Worm (Caenorhabditis elegans) whole organism, L2 larva: ENCODE results near the gene F32G8.3.

Experiments used
- C34F6.9 ChIP-seq: fragments of 150-350 bp; optimal IDR thresholded peaks from 2 replicates; lab custom pipeline; 2014; ENCODE audit warnings: missing biosample characterization, missing genetic modification characterization
- F13H6.1 ChIP-seq: sonication (generic microtip); optimal IDR thresholded peaks from 2 replicates; lab custom pipeline; 2016; ENCODE audit warnings: missing genetic modification characterization, missing compliant biosample characterization
- Y55F3AM.14 ChIP-seq: fragments of 200-800 bp; sonication (Bioruptor generic); optimal IDR thresholded peaks from 2 replicates; lab custom pipeline; 2018; ENCODE audit warnings: mild to moderate bottlenecking, missing genetic modification characterization, missing compliant biosample characterization
- alr-1 ChIP-seq: fragments of 150-350 bp; optimal IDR thresholded peaks from 2 replicates; lab custom pipeline; 2014; ENCODE audit warnings: missing biosample characterization, missing genetic modification characterization
- aly-2 ChIP-seq: fragments of 150-350 bp; optimal IDR thresholded peaks from 2 replicates; lab custom pipeline; 2014; ENCODE audit warnings: missing biosample characterization, missing genetic modification characterization
- ama-1 ChIP-seq: fragments of 150-350 bp; optimal IDR thresholded peaks from 2 replicates; lab custom pipeline; 2018; ENCODE audit warnings: inconsistent platforms
- blmp-1 ChIP-seq: sonication (generic microtip); optimal IDR thresholded peaks from 2 replicates; lab custom pipeline; 2017; ENCODE audit warnings: missing genetic modification characterization, mild to moderate bottlenecking, missing compliant biosample characterization, antibody characterized with exemption, moderate library complexity; ENCODE audit not compliant: insufficient read depth
- ceh-82 ChIP-seq: fragments of 150-350 bp; optimal IDR thresholded peaks from 2 replicates; lab custom pipeline; 2014; ENCODE audit warnings: missing biosample characterization, missing genetic modification characterization
- crh-2 ChIP-seq: sonication (generic microtip); optimal IDR thresholded peaks from 2 replicates; lab custom pipeline; 2017; ENCODE audit warnings: missing biosample characterization, missing genetic modification characterization
- egl-27 ChIP-seq: sonication (generic microtip); optimal IDR thresholded peaks from 3 replicates; lab custom pipeline; 2017; ENCODE audit warnings: missing biosample characterization, missing genetic modification reagents, missing genetic modification characterization
- elt-1 ChIP-seq: fragments of 150-350 bp; optimal IDR thresholded peaks from 2 replicates; lab custom pipeline; 2014; ENCODE audit warnings: missing biosample characterization, missing genetic modification characterization
- elt-3 ChIP-seq: sonication (generic microtip); optimal IDR thresholded peaks from 2 replicates; lab custom pipeline; 2017; ENCODE audit warnings: missing biosample characterization, missing genetic modification characterization
- fos-1 ChIP-seq: fragments of 150-350 bp; optimal IDR thresholded peaks from 2 replicates; lab custom pipeline; 2014; ENCODE audit warnings: missing biosample characterization, missing genetic modification characterization
- gmeb-1 ChIP-seq: fragments of 150-350 bp; optimal IDR thresholded peaks from 2 replicates; lab custom pipeline; 2014; ENCODE audit warnings: missing biosample characterization, missing genetic modification characterization
- lin-11 ChIP-seq: fragments of 150-350 bp; sonication (generic microtip); optimal IDR thresholded peaks from 2 replicates; lab custom pipeline; 2014; ENCODE audit warnings: missing biosample characterization, missing genetic modification characterization, inconsistent platforms, mixed read lengths
- lsy-2 ChIP-seq, 2 experiments: fragments of 150-350 bp in 1 of 2; sonication (generic microtip) in 1 of 2; optimal IDR thresholded peaks; 2 replicates each; lab custom pipeline; 2014 to 2017; ENCODE audit warnings: missing biosample characterization in 2 of 2, missing genetic modification characterization in 2 of 2
- mab-5 ChIP-seq: fragments of 150-350 bp; optimal IDR thresholded peaks from 2 replicates; lab custom pipeline; 2014; ENCODE audit warnings: missing biosample characterization, missing genetic modification characterization
- mdl-1 ChIP-seq, 2 experiments: fragments of 150-350 bp in 1 of 2; sonication (generic microtip) in 1 of 2; optimal IDR thresholded peaks; 2 replicates each; lab custom pipeline; 2017; ENCODE audit warnings: missing biosample characterization in 2 of 2, missing genetic modification characterization in 2 of 2
- nhr-10 ChIP-seq: sonication (generic microtip); optimal IDR thresholded peaks from 2 replicates; lab custom pipeline; 2017; ENCODE audit warnings: missing biosample characterization, missing genetic modification characterization
- nhr-11 ChIP-seq: fragments of 150-350 bp; optimal IDR thresholded peaks from 2 replicates; lab custom pipeline; 2014; ENCODE audit warnings: missing biosample characterization, missing genetic modification characterization
- nhr-12 ChIP-seq: fragments of 150-350 bp; optimal IDR thresholded peaks from 2 replicates; lab custom pipeline; 2014; ENCODE audit warnings: missing biosample characterization, missing genetic modification characterization
- nhr-129 ChIP-seq: fragments of 150-350 bp; optimal IDR thresholded peaks from 2 replicates; lab custom pipeline; 2014; ENCODE audit warnings: missing biosample characterization, missing genetic modification characterization
- nhr-21 ChIP-seq: fragments of 150-350 bp; optimal IDR thresholded peaks from 2 replicates; lab custom pipeline; 2014; ENCODE audit warnings: missing biosample characterization, missing genetic modification characterization
- nhr-237 ChIP-seq: fragments of 150-350 bp; optimal IDR thresholded peaks from 2 replicates; lab custom pipeline; 2014; ENCODE audit warnings: missing biosample characterization, missing genetic modification characterization
- nhr-6 ChIP-seq: fragments of 150-350 bp; optimal IDR thresholded peaks from 2 replicates; lab custom pipeline; 2014; ENCODE audit warnings: missing biosample characterization, missing genetic modification characterization
- nhr-77 ChIP-seq: fragments of 150-350 bp; optimal IDR thresholded peaks from 2 replicates; lab custom pipeline; 2014; ENCODE audit warnings: missing biosample characterization, missing genetic modification characterization
- peb-1 ChIP-seq: fragments of 150-350 bp; optimal IDR thresholded peaks from 2 replicates; lab custom pipeline; 2014; ENCODE audit warnings: missing biosample characterization, missing genetic modification characterization
- sem-4 ChIP-seq: fragments of 150-350 bp; optimal IDR thresholded peaks from 2 replicates; lab custom pipeline; 2014; ENCODE audit warnings: missing biosample characterization, missing genetic modification reagents, missing genetic modification characterization
- sma-3 ChIP-seq: sonication (generic microtip); optimal IDR thresholded peaks from 2 replicates; lab custom pipeline; 2016; ENCODE audit warnings: missing genetic modification reagents, missing genetic modification characterization, missing compliant biosample characterization
- sma-9 ChIP-seq, 2 experiments: fragments of 150-350 bp in 1 of 2; sonication (generic microtip) in 1 of 2; optimal IDR thresholded peaks; 2 replicates each; lab custom pipeline; 2014 to 2016; ENCODE audit warnings: missing genetic modification characterization in 2 of 2, mild to moderate bottlenecking in 1 of 2, missing biosample characterization in 1 of 2, missing compliant biosample characterization in 1 of 2, missing genetic modification reagents in 1 of 2, moderate library complexity in 1 of 2
- snpc-4 ChIP-seq: fragments of 150-350 bp; optimal IDR thresholded peaks from 2 replicates; lab custom pipeline; 2014; ENCODE audit warnings: missing biosample characterization, missing genetic modification characterization
- unc-39 ChIP-seq: fragments of 150-350 bp; optimal IDR thresholded peaks from 2 replicates; lab custom pipeline; 2014; ENCODE audit warnings: missing biosample characterization, missing genetic modification characterization
- unc-55 ChIP-seq: fragments of 150-350 bp; sonication (generic microtip); optimal IDR thresholded peaks from 3 replicates; lab custom pipeline; 2014; ENCODE audit warnings: missing biosample characterization, missing genetic modification reagents, missing genetic modification characterization
- zag-1 ChIP-seq: fragments of 150-350 bp; optimal IDR thresholded peaks from 2 replicates; lab custom pipeline; 2014; ENCODE audit warnings: missing biosample characterization, missing genetic modification characterization
- ztf-11 ChIP-seq: sonication (generic microtip); optimal IDR thresholded peaks from 2 replicates; lab custom pipeline; 2017; ENCODE audit warnings: missing biosample characterization, missing genetic modification characterization
- ztf-4 ChIP-seq: fragments of 150-350 bp; optimal IDR thresholded peaks from 2 replicates; lab custom pipeline; 2014; ENCODE audit warnings: missing biosample characterization, missing genetic modification characterization

Gene F32G8.3

ce11 chrV:10535325-10535724 is 19.8 kb downstream of the F32G8.3 start (continued):
- TF ChIP-seq mab-5 (tag; lab: Kevin White, UChicago) (no peak), unc-39 (tag; lab: Kevin White, UChicago) (no peak), ztf-4 (tag; lab: Kevin White, UChicago) (peak; percentile 30), egl-27 (tag; lab: Kevin White, UChicago) (no peak), snpc-4 (tag; lab: Kevin White, UChicago) (no peak), ztf-11 (tag; lab: Kevin White, UChicago) (no peak), nhr-10 (tag; lab: Kevin White, UChicago) (no peak), fos-1 (peak; percentile 53), elt-3 (tag; lab: Kevin White, UChicago) (no peak)

- TF ChIP-seq gmeb-1 (tag; lab: Kevin White, UChicago) (no peak), aly-2 (no peak), peb-1 (tag; lab: Kevin White, UChicago) (no peak), nhr-12 (tag; lab: Kevin White, UChicago) (no peak), mdl-1 (tag; optimal IDR thresholded peaks at IDR 0.05; lab: Kevin White, UChicago) (no peak), blmp-1 (tag; lab: Kevin White, UChicago) (no peak), alr-1 (tag; lab: Kevin White, UChicago) (no peak), lin-11 (tag; lab: Kevin White, UChicago) (no peak), nhr-237 (no peak), unc-39 (tag; lab: Kevin White, UChicago) (no peak)
Measured at ce11 chrV:10532725-10533124, 22.4 kb downstream of the F32G8.3 start, which contains the start of gene txt-10. Gene txt-10, minus strand, starts transcription at chrV:10532825.

ce11 chrV:10529600-10529999 is 25.5 kb downstream of the F32G8.3 start:
- peak; percentile 22 for TF ChIP-seq fos-1
- no peak for TF ChIP-seq elt-1 (tag; lab: Kevin White, UChicago)
- TF ChIP-seq C34F6.9 (tag; lab: Kevin White, UChicago), result no peak

DNA sequence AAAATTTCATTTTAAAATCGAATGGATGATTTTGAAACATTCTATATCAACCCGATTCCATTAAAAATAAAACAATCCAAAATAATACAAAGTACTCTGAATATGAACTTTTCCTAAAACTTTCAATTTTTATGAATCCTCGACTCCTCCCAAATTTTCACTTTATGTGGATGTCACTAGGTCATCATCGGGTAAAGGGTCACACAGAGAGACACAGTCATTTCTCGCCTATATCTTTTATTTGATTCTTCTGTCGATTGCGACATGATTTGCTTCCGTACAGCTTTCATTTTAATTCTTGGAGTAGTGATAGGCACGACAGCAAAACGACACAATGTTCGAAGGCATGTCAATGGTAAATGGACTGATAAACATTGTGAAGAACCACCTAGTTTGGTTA is 26.6 kb downstream of the F32G8.3 start, which contains the start of gene F25D1.3:
Gene F25D1.3 (plus strand): TSS at position 225 of the 400 bp plus-strand sequence.
- TF ChIP-seq ama-1 (no peak), elt-1 (tag; lab: Kevin White, UChicago) (no peak), Y55F3AM.14 (GFP tag; lab: Kevin White, UChicago) (no peak), nhr-77 (no peak), blmp-1 (tag; lab: Kevin White, UChicago) (peak; percentile 30)

ce11 chrV:10525902-10526301 is 29.2 kb downstream of the F32G8.3 start, which contains the start of the genes C35A5.8 and hda-11:
Gene C35A5.8, minus strand, starts transcription at chrV:10525908.
Gene hda-11, plus strand, starts transcription at chrV:10526184.
- TF ChIP-seq sma-3 (GFP tag; lab: Kevin White, UChicago) (peak; percentile 62), nhr-21 (tag; lab: Kevin White, UChicago) (peak; percentile 30), crh-2 (tag; lab: Kevin White, UChicago) (peak; percentile 64), nhr-237 (no peak), unc-55 (peak; percentile 77), gmeb-1 (tag; lab: Kevin White, UChicago) (peak; percentile 76), sma-9 (GFP tag; optimal IDR thresholded peaks at IDR 0.05; lab: Kevin White, UChicago) (peak; percentile 86), sma-9 (tag; optimal IDR thresholded peaks at IDR 0.05; lab: Kevin White, UChicago) (no peak), egl-27 (tag; lab: Kevin White, UChicago) (no peak), snpc-4 (tag; lab: Kevin White, UChicago) (peak; percentile 14), mab-5 (tag; lab: Kevin White, UChicago) (no peak), zag-1 (tag; lab: Kevin White, UChicago) (no peak), nhr-129 (tag; lab: Kevin White, UChicago) (peak; percentile 62), C34F6.9 (tag; lab: Kevin White, UChicago) (peak; percentile 69), ztf-4 (tag; lab: Kevin White, UChicago) (no peak), blmp-1 (tag; lab: Kevin White, UChicago) (peak; percentile 10), nhr-6 (tag; lab: Kevin White, UChicago) (peak; percentile 41), Y55F3AM.14 (GFP tag; lab: Kevin White, UChicago) (no peak), ceh-82 (tag; lab: Kevin White, UChicago) (no peak), fos-1 (peak; percentile 44), peb-1 (tag; lab: Kevin White, UChicago) (no peak), F13H6.1 (tag; lab: Kevin White, UChicago) (peak; percentile 73), lsy-2 (tag; optimal IDR thresholded peaks at IDR 0.05; lab: Kevin White, UChicago) (peak; percentile 65 to 75), nhr-11 (tag; lab: Kevin White, UChicago) (no peak), sem-4 (tag; lab: Kevin White, UChicago) (peak; percentile 34)
